Worm (Caenorhabditis elegans) whole organism, young adult: ENCODE data around the gene C54E10.7.

ENCODE experiments used
- K11D2.4 ChIP-seq: fragments of 200-800 bp; sonication (Bioruptor generic); IDR thresholded peaks from 2 replicates; pipeline ENCODE4 v1.3.6; 2022; ENCODE audit warnings: missing genetic modification reagents, missing genetic modification characterization, missing compliant biosample characterization
- T07F8.4 ChIP-seq: sonication (generic microtip); optimal IDR thresholded peaks from 2 replicates; lab custom pipeline; 2016; ENCODE audit warnings: mild to moderate bottlenecking, missing genetic modification characterization, moderate library complexity, missing compliant biosample characterization
- bed-2 ChIP-seq: fragments of 200-800 bp; sonication (Bioruptor generic); IDR thresholded peaks from 2 replicates; pipeline ENCODE4 v1.3.6; 2022; ENCODE audit warnings: missing genetic modification reagents, missing genetic modification characterization, missing compliant biosample characterization
- cebp-2 ChIP-seq: fragments of 200-800 bp; sonication (Bioruptor generic); IDR thresholded peaks from 2 replicates; pipeline ENCODE4 v1.3.6; 2022; ENCODE audit warnings: missing genetic modification characterization, missing compliant biosample characterization
- ceh-58 ChIP-seq: fragments of 200-800 bp; sonication (Bioruptor generic); IDR thresholded peaks from 2 replicates; pipeline ENCODE4 v1.3.6; 2022; ENCODE audit warnings: missing genetic modification characterization, missing compliant biosample characterization
- egl-18 ChIP-seq: fragments of 200-800 bp; sonication (Bioruptor generic); IDR thresholded peaks from 2 replicates; pipeline ENCODE4 v1.3.6; 2022; ENCODE audit warnings: missing genetic modification reagents, missing genetic modification characterization, missing compliant biosample characterization
- let-526 ChIP-seq: fragments of 200-800 bp; sonication (Bioruptor generic); IDR thresholded peaks from 2 replicates; pipeline ENCODE4 v1.3.6; 2022; ENCODE audit warnings: missing genetic modification reagents, missing genetic modification characterization, missing compliant biosample characterization
- nfya-1 ChIP-seq: sonication (generic microtip); optimal IDR thresholded peaks from 2 replicates; lab custom pipeline; 2017; ENCODE audit warnings: antibody characterized with exemption, missing compliant biosample characterization, missing genetic modification characterization, borderline replicate concordance; ENCODE audit not compliant: insufficient read depth
- rcor-1 ChIP-seq: fragments of 200-800 bp; sonication (Bioruptor generic); IDR thresholded peaks from 2 replicates; pipeline ENCODE4 v1.3.6; 2022; ENCODE audit warnings: missing genetic modification reagents, missing genetic modification characterization, missing compliant biosample characterization
- sea-2 ChIP-seq: fragments of 200-800 bp; sonication (Bioruptor generic); IDR thresholded peaks from 2 replicates; pipeline ENCODE4 v1.3.6; 2022; ENCODE audit warnings: missing genetic modification characterization, missing compliant biosample characterization

ce11 chrV:18771804-18772386 lies 39.6 kb upstream of the C54E10.7 start:
- no peak for TF ChIP-seq bed-2 (GFP tag; lab: Robert Waterston, UW)
- no peak for TF ChIP-seq cebp-2 (GFP tag; lab: Robert Waterston, UW)
- TF ChIP-seq rcor-1 (GFP tag; lab: Robert Waterston, UW) = no peak
- no peak for TF ChIP-seq let-526
- TF ChIP-seq egl-18 (GFP tag; lab: Robert Waterston, UW) = no peak
- TF ChIP-seq K11D2.4 (GFP tag; lab: Robert Waterston, UW) = no peak
- no peak for TF ChIP-seq T07F8.4 (tag; lab: Kevin White, UChicago)
- no peak for TF ChIP-seq ceh-58
- TF ChIP-seq sea-2 (GFP tag; lab: Robert Waterston, UW) = no peak
- no peak for TF ChIP-seq nfya-1 (tag; lab: Kevin White, UChicago)
